Worm (Caenorhabditis elegans): ENCODE measurements around the gene cpar-1.
"Not testable (repeated sequence)": the region's sequence is repeated elsewhere in the genome, so short reads cannot be mapped to it uniquely, and the experiment has no call there.

Gene cpar-1

ce11 chrIII:9406600-9406999 is 27.3 kb upstream of the cpar-1 start, which contains the start of gene T26G10.1 (continued):
- TF ChIP-seq zip-2 (tag; optimal IDR thresholded peaks at IDR 0.05) (no peak), ZK337.2 (GFP tag; IDR thresholded peaks at IDR 0.05) (no peak), duxl-1 (tag; optimal IDR thresholded peaks at IDR 0.05; ENCODE audit: poor library complexity) (peak; percentile 59), ama-1 (optimal IDR thresholded peaks at IDR 0.05) (no peak), zag-1 (tag; optimal IDR thresholded peaks at IDR 0.05) (no peak), gei-8 (GFP tag; optimal IDR thresholded peaks at IDR 0.05) (no peak), nhr-11 (tag; optimal IDR thresholded peaks at IDR 0.05) (no peak), ceh-62 (tag; optimal IDR thresholded peaks at IDR 0.05) (no peak), cey-2 (tag; optimal IDR thresholded peaks at IDR 0.05; ENCODE audit: borderline replicate concordance, insufficient read depth) (no peak), zfp-2 (tag; optimal IDR thresholded peaks at IDR 0.05) (no peak)

- TF ChIP-seq set-16 (GFP tag; IDR thresholded peaks at IDR 0.05) = peak; percentile 63
- TF ChIP-seq F49E8.2 (tag; optimal IDR thresholded peaks at IDR 0.05; ENCODE audit: borderline replicate concordance) = peak; percentile 69
- TF ChIP-seq vab-7 (GFP tag; IDR thresholded peaks at IDR 0.05) = peak; percentile 88
- 0 out of 2 replicates have a peak, but pooled peaks have one; percentile 55 for TF ChIP-seq D1046.2 (GFP tag; IDR thresholded peaks at IDR 0.05)
- peak; percentile 69; the same call in 1 of the 2 replicates for TF ChIP-seq arid-1 (GFP tag; conservative IDR thresholded peaks at IDR 0.05)
- TF ChIP-seq pha-4 (GFP tag; IDR thresholded peaks at IDR 0.05) = peak; percentile 41; the same call in 1 of the 2 replicates
- not testable (repeated sequence) for TF ChIP-seq pha-4 (tag; optimal IDR thresholded peaks at IDR 0.05)
- peak; percentile 84 for TF ChIP-seq unc-130 (GFP tag; optimal IDR thresholded peaks at IDR 0.05)
- TF ChIP-seq tra-1 (GFP tag; IDR thresholded peaks at IDR 0.05) = peak; percentile 66; the same call in 1 of the 2 replicates
- TF ChIP-seq madf-5 (GFP tag; IDR thresholded peaks at IDR 0.05) = 0 out of 4 replicates have a peak, but pooled peaks of 1 of the 2 experiments have one; percentile 19
- TF ChIP-seq lin-38 (GFP tag; IDR thresholded peaks at IDR 0.05) = peak; percentile 98
- peak; percentile 96 for TF ChIP-seq ceh-44 (GFP tag; IDR thresholded peaks at IDR 0.05)
- TF ChIP-seq Y48G9A.11 (GFP tag; IDR thresholded peaks at IDR 0.05) = peak; percentile 97
- peak; percentile 43; the same call in 1 of the 2 replicates for TF ChIP-seq ZK337.2 (GFP tag; IDR thresholded peaks at IDR 0.05)
- peak; percentile 74 for TF ChIP-seq snpc-1.2 (GFP tag; IDR thresholded peaks at IDR 0.05)
- TF ChIP-seq dmd-9 (GFP tag; IDR thresholded peaks at IDR 0.05) = 0 out of 2 replicates have a peak, but pooled peaks have one; percentile 38
- TF ChIP-seq mdt-29 (GFP tag; IDR thresholded peaks at IDR 0.05) = 0 out of 2 replicates have a peak, but pooled peaks have one; percentile 28
- TF ChIP-seq aha-1 (tag) = peak; percentile 26
- TF ChIP-seq snpc-4 (tag; optimal IDR thresholded peaks at IDR 0.05) = peak; percentile 68
- peak; percentile 66; the same call in 1 of the 2 replicates for TF ChIP-seq nhr-42 (GFP tag; IDR thresholded peaks at IDR 0.05)
- peak; percentile 51; the same call in 1 of the 2 replicates for TF ChIP-seq ceh-20 (GFP tag; IDR thresholded peaks at IDR 0.05)
Measured at ce11 chrIII:9408304-9408703, 25.6 kb upstream of the cpar-1 start.

ce11 chrIII:9413340-9413739 is 20.5 kb upstream of the cpar-1 start, which contains the start of gene T26G10.3:
T26G10.3 (minus strand) TSS chrIII:9413440.
- no peak for TF ChIP-seq saeg-2 (GFP tag; IDR thresholded peaks at IDR 0.05)
- TF ChIP-seq nhr-25 (tag; optimal IDR thresholded peaks at IDR 0.05; ENCODE audit: borderline replicate concordance, insufficient read depth) = no peak
- TF ChIP-seq aha-1 (tag) = no peak
- TF ChIP-seq arid-1 (GFP tag; conservative IDR thresholded peaks at IDR 0.05) = no peak
- no peak for TF ChIP-seq dmd-8 (GFP tag; IDR thresholded peaks at IDR 0.05)
- TF ChIP-seq ces-1 (GFP tag; optimal IDR thresholded peaks at IDR 0.05) = no peak
- no peak for TF ChIP-seq unc-62 (GFP tag; optimal IDR thresholded peaks at IDR 0.05 in 1 of 2)
- no peak for TF ChIP-seq unc-62 (tag; optimal IDR thresholded peaks at IDR 0.05)
- no peak for TF ChIP-seq zip-2 (tag; optimal IDR thresholded peaks at IDR 0.05)
- TF ChIP-seq mep-1 (tag; optimal IDR thresholded peaks at IDR 0.05) = no peak

Measured in whole organism, L4 larva.